Worm (Caenorhabditis elegans) whole organism, L1 larva: Measurements from ENCODE around the gene ddx-19.

Experiments used
- C04F5.9 ChIP-seq: sonication (generic microtip); optimal IDR thresholded peaks from 2 replicates; lab custom pipeline; 2016; ENCODE audit warnings: missing genetic modification characterization, missing compliant biosample characterization
- C34B4.2 ChIP-seq: sonication (generic microtip); optimal IDR thresholded peaks from 2 replicates; lab custom pipeline; 2017; ENCODE audit warnings: mild to moderate bottlenecking, missing genetic modification characterization, missing compliant biosample characterization
- F16B12.6 ChIP-seq: fragments of 150-350 bp; optimal IDR thresholded peaks from 2 replicates; lab custom pipeline; 2014; ENCODE audit warnings: missing biosample characterization, missing genetic modification characterization
- aha-1 ChIP-seq: fragments of 150-350 bp; optimal IDR thresholded peaks from 2 replicates; lab custom pipeline; 2014; ENCODE audit warnings: missing biosample characterization, missing genetic modification characterization
- alr-1 ChIP-seq: fragments of 200-800 bp; sonication (Bioruptor generic); optimal IDR thresholded peaks from 2 replicates; lab custom pipeline; 2018; ENCODE audit warnings: borderline replicate concordance, mild to moderate bottlenecking, missing genetic modification characterization, missing compliant biosample characterization
- aly-2 ChIP-seq: fragments of 150-350 bp; optimal IDR thresholded peaks from 2 replicates; lab custom pipeline; 2014; ENCODE audit warnings: missing biosample characterization, missing genetic modification characterization
- blmp-1 ChIP-seq: fragments of 150-350 bp; optimal IDR thresholded peaks from 2 replicates; lab custom pipeline; 2014; ENCODE audit warnings: missing biosample characterization, missing genetic modification characterization
- ceh-82 ChIP-seq, 3 experiments: fragments of 150-350 bp in 1 of 3; sonication (generic microtip) in 2 of 3; optimal IDR thresholded peaks; 2 replicates each; lab custom pipeline; 2014 to 2017; ENCODE audit warnings: missing biosample characterization in 3 of 3, missing genetic modification characterization in 3 of 3
- ceh-88 ChIP-seq: fragments of 200-800 bp; sonication (Bioruptor generic); IDR thresholded peaks from 2 replicates; pipeline ENCODE4 v1.3.6; 2022; ENCODE audit warnings: missing genetic modification characterization, missing compliant biosample characterization
- ceh-90 ChIP-seq: sonication (generic microtip); optimal IDR thresholded peaks from 2 replicates; lab custom pipeline; 2016; ENCODE audit warnings: missing genetic modification characterization, missing compliant biosample characterization
- dpl-1 ChIP-seq, 3 experiments: fragments of 150-350 bp in 2 of 3; sonication (generic microtip) in 1 of 3; optimal IDR thresholded peaks; 2 replicates each; lab custom pipeline; 2014 to 2017; ENCODE audit warnings: missing biosample characterization in 3 of 3, missing genetic modification characterization in 3 of 3, missing genetic modification reagents in 3 of 3
- efl-1 ChIP-seq, 4 experiments: fragments of 150-350 bp; optimal IDR thresholded peaks in 3 of 4; peaks in 1 of 4; 1 replicate in 1 of 4; 2 replicates in 3 of 4; lab custom pipeline; 2014; ENCODE audit warnings: missing biosample characterization in 2 of 4, missing genetic modification characterization in 2 of 4, missing genetic modification reagents in 2 of 4
- efl-3 ChIP-seq: fragments of 200-800 bp; sonication (Bioruptor generic); optimal IDR thresholded peaks from 2 replicates; lab custom pipeline; 2018; ENCODE audit warnings: mild to moderate bottlenecking, missing genetic modification characterization, missing compliant biosample characterization
- egl-13 ChIP-seq: sonication (generic microtip); optimal IDR thresholded peaks from 2 replicates; lab custom pipeline; 2016; ENCODE audit warnings: missing genotype, missing genetic modification reagents, missing genetic modification characterization, missing compliant biosample characterization
- elt-3 ChIP-seq, 6 experiments: fragments of 150-350 bp in 1 of 6; sonication (generic microtip); optimal IDR thresholded peaks; 2 replicates each; lab custom pipeline; 2017 to 2018; ENCODE audit warnings: missing biosample characterization in 6 of 6, missing genetic modification characterization in 6 of 6, inconsistent platforms in 1 of 6
- ets-5 ChIP-seq: fragments of 200-800 bp; sonication (Bioruptor generic); IDR thresholded peaks from 2 replicates; pipeline ENCODE4 v1.3.6; 2022; ENCODE audit warnings: missing genetic modification characterization, missing compliant biosample characterization
- fkh-10 ChIP-seq: sonication (generic microtip); optimal IDR thresholded peaks from 2 replicates; lab custom pipeline; 2017; ENCODE audit warnings: missing biosample characterization, missing genetic modification reagents, missing genetic modification characterization
- fkh-8 ChIP-seq: sonication (generic microtip); optimal IDR thresholded peaks from 2 replicates; lab custom pipeline; 2016; ENCODE audit warnings: mild to moderate bottlenecking, missing genetic modification characterization, missing compliant biosample characterization
- fos-1 ChIP-seq: fragments of 150-350 bp; optimal IDR thresholded peaks from 2 replicates; lab custom pipeline; 2014; ENCODE audit warnings: missing biosample characterization, missing genetic modification characterization
- hlh-17 ChIP-seq: fragments of 200-800 bp; sonication (Bioruptor generic); optimal IDR thresholded peaks from 2 replicates; lab custom pipeline; 2018; ENCODE audit warnings: missing genetic modification characterization, mild to moderate bottlenecking, missing compliant biosample characterization, moderate library complexity, borderline replicate concordance
- hpl-2 ChIP-seq: fragments of 150-350 bp; optimal IDR thresholded peaks from 2 replicates; lab custom pipeline; 2014; ENCODE audit warnings: missing biosample characterization, missing genetic modification reagents, missing genetic modification characterization
- irx-1 ChIP-seq: sonication (generic microtip); optimal IDR thresholded peaks from 2 replicates; lab custom pipeline; 2016; ENCODE audit warnings: missing genetic modification characterization, missing compliant biosample characterization
- lin-13 ChIP-seq: fragments of 150-350 bp; optimal IDR thresholded peaks from 2 replicates; lab custom pipeline; 2014; ENCODE audit warnings: missing biosample characterization, missing genetic modification reagents, missing genetic modification characterization
- lin-14 ChIP-seq: fragments of 200-800 bp; sonication (Bioruptor generic); optimal IDR thresholded peaks from 2 replicates; lab custom pipeline; 2018; ENCODE audit warnings: mild to moderate bottlenecking, missing genetic modification characterization, moderate library complexity, missing compliant biosample characterization
- lin-15B ChIP-seq: fragments of 150-350 bp; sonication (generic microtip); optimal IDR thresholded peaks from 3 replicates; lab custom pipeline; 2014; ENCODE audit warnings: missing biosample characterization, missing genetic modification characterization
- lin-35 ChIP-seq, 2 experiments: fragments of 150-350 bp; optimal IDR thresholded peaks; 2 replicates each; lab custom pipeline; 2014; ENCODE audit warnings: missing biosample characterization in 2 of 2, missing genetic modification characterization in 2 of 2, missing genetic modification reagents in 2 of 2
- lsy-2 ChIP-seq, 2 experiments: fragments of 150-350 bp; optimal IDR thresholded peaks; 2 replicates each; lab custom pipeline; 2014; ENCODE audit warnings: missing biosample characterization in 2 of 2, missing genetic modification characterization in 2 of 2
- mdl-1 ChIP-seq, 2 experiments: fragments of 150-350 bp; optimal IDR thresholded peaks; 2 replicates each; lab custom pipeline; 2014 to 2017; ENCODE audit warnings: missing biosample characterization in 2 of 2, missing genetic modification characterization in 2 of 2, inconsistent platforms in 1 of 2
- mep-1 ChIP-seq: fragments of 150-350 bp; optimal IDR thresholded peaks from 2 replicates; lab custom pipeline; 2014; ENCODE audit warnings: missing biosample characterization, missing genetic modification characterization
- nhr-11 ChIP-seq: fragments of 150-350 bp; optimal IDR thresholded peaks from 2 replicates; lab custom pipeline; 2014; ENCODE audit warnings: missing biosample characterization, missing genetic modification characterization
- nhr-12 ChIP-seq: sonication (generic microtip); optimal IDR thresholded peaks from 2 replicates; lab custom pipeline; 2017; ENCODE audit warnings: missing biosample characterization, missing genetic modification characterization
- nhr-28 ChIP-seq: fragments of 150-350 bp; optimal IDR thresholded peaks from 2 replicates; lab custom pipeline; 2014; ENCODE audit warnings: missing biosample characterization, missing genetic modification characterization
- nhr-77 ChIP-seq: fragments of 150-350 bp; optimal IDR thresholded peaks from 2 replicates; lab custom pipeline; 2014; ENCODE audit warnings: missing biosample characterization, missing genetic modification characterization
- pqm-1 ChIP-seq: sonication (generic microtip); optimal IDR thresholded peaks from 3 replicates; lab custom pipeline; 2017; ENCODE audit warnings: missing biosample characterization, missing genetic modification characterization
- snpc-4 ChIP-seq: fragments of 150-350 bp; optimal IDR thresholded peaks from 2 replicates; lab custom pipeline; 2014; ENCODE audit warnings: missing biosample characterization, missing genetic modification characterization
- swsn-7 ChIP-seq: sonication (generic microtip); optimal IDR thresholded peaks from 2 replicates; lab custom pipeline; 2016; ENCODE audit warnings: missing genetic modification characterization, missing compliant biosample characterization
- unc-86 ChIP-seq: sonication (generic microtip); optimal IDR thresholded peaks from 2 replicates; lab custom pipeline; 2016; ENCODE audit warnings: missing genetic modification characterization, missing compliant biosample characterization
- unc-98 ChIP-seq: fragments of 200-800 bp; sonication (Bioruptor generic); IDR thresholded peaks from 2 replicates; pipeline ENCODE4 v1.3.6; 2022; ENCODE audit warnings: missing genetic modification characterization, missing compliant biosample characterization
- zip-4 ChIP-seq: fragments of 200-800 bp; sonication (Bioruptor generic); optimal IDR thresholded peaks from 2 replicates; lab custom pipeline; 2018; ENCODE audit warnings: mild to moderate bottlenecking, missing genetic modification characterization, moderate library complexity, missing compliant biosample characterization

ddx-19 gene

DNA sequence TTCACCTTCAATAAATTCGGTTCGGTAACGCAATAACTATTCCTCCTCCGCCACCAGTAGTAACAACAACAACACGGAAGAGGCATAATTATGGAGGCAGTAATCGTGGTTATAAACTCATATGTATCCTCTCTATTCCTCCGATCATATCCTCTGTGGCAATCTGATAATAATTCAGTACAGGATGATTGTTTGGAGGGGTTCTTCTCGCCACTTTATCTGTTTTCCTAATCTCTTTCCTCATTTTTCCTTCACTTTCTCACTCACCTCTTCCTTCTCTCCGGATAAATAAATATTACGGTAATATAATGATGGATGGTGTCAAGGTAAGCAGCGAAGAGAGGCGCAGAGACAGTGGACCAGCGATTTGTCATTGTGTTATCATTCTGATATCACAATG lies 5.8 kb downstream of the ddx-19 start:
- TF ChIP-seq snpc-4, result no peak
- no peak for TF ChIP-seq lin-13 (GFP tag; lab: Kevin White, UChicago)
- no peak for TF ChIP-seq egl-13 (tag; lab: Kevin White, UChicago)
- TF ChIP-seq pqm-1 (tag; lab: Kevin White, UChicago), result no peak
- no peak for TF ChIP-seq lin-14 (GFP tag; lab: Kevin White, UChicago)
- no peak for TF ChIP-seq hlh-17
- no peak for TF ChIP-seq fos-1 (tag; lab: Kevin White, UChicago)
- TF ChIP-seq mep-1 (tag; lab: Kevin White, UChicago), result no peak
- no peak for TF ChIP-seq unc-98
- no peak for TF ChIP-seq fkh-10
- TF ChIP-seq nhr-12 (tag; lab: Kevin White, UChicago), result no peak
- peak; percentile 47 for TF ChIP-seq blmp-1 (tag; lab: Kevin White, UChicago)
- TF ChIP-seq elt-3 (tag; optimal IDR thresholded peaks at IDR 0.05; lab: Kevin White, UChicago), result peak in 1 of 6 experiments; percentile 30

DNA sequence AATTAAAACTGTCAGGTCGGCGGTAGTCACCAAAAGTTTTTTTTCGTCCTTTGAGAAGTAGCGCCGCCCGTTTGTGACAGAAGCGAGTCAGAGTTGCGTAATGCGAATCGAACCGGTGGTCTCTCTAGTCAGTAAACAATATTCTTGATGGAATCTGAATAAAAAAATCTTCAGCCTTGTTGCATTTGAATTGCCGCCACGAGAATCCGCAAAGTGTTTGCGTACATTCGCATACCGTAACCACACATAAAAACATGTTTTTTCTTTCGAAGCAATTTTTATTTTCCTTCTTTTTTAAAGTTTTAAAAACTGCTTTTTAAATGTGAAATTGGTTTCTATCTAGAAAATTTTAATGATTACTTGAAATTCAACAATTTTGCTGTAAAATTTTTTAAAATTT lies 6.3 kb downstream of the ddx-19 start:
- TF ChIP-seq lsy-2 (tag; optimal IDR thresholded peaks at IDR 0.05; lab: Kevin White, UChicago) (peak in 1 of 2 experiments; percentile 76), dpl-1 (GFP tag; optimal IDR thresholded peaks at IDR 0.05; lab: Kevin White, UChicago) (peak in 2 of 3 experiments; percentile 32 to 45), fkh-10 (no peak), lin-35 (GFP tag; optimal IDR thresholded peaks at IDR 0.05; lab: Kevin White, UChicago) (peak in 1 of 2 experiments; percentile 41), lin-15B (no peak), hpl-2 (GFP tag; lab: Kevin White, UChicago) (no peak), snpc-4 (no peak), ceh-88 (GFP tag; lab: Robert Waterston, UW) (no peak), ceh-90 (tag; lab: Kevin White, UChicago) (no peak), C04F5.9 (no peak), aly-2 (tag; lab: Kevin White, UChicago) (no peak), ceh-82 (tag; optimal IDR thresholded peaks at IDR 0.05; lab: Kevin White, UChicago) (no peak), nhr-28 (tag; lab: Kevin White, UChicago) (no peak), irx-1 (no peak), swsn-7 (no peak), efl-1 (optimal IDR thresholded peaks at IDR 0.05; lab: Kevin White, UChicago) (peak in 1 of 2 experiments; percentile 17), efl-1 (GFP tag; optimal IDR thresholded peaks at IDR 0.05 in 1 of 2; lab: Kevin White, UChicago) (peak; percentile 51 to 72)

ce11 chrII:8891606-8892005 lies 6.9 kb downstream of the ddx-19 start:
- TF ChIP-seq efl-3, result no peak
- no peak for TF ChIP-seq C34B4.2 (tag; lab: Kevin White, UChicago)
- peak; percentile 44 for TF ChIP-seq fkh-8
- peak; percentile 33 for TF ChIP-seq nhr-77 (tag; lab: Kevin White, UChicago)
- no peak for TF ChIP-seq pqm-1 (tag; lab: Kevin White, UChicago)
- TF ChIP-seq lin-35 (GFP tag; optimal IDR thresholded peaks at IDR 0.05; lab: Kevin White, UChicago), result no peak
- TF ChIP-seq lin-13 (GFP tag; lab: Kevin White, UChicago), result no peak
- TF ChIP-seq C04F5.9, result no peak
- TF ChIP-seq lin-14 (GFP tag; lab: Kevin White, UChicago), result peak; percentile 61

DNA sequence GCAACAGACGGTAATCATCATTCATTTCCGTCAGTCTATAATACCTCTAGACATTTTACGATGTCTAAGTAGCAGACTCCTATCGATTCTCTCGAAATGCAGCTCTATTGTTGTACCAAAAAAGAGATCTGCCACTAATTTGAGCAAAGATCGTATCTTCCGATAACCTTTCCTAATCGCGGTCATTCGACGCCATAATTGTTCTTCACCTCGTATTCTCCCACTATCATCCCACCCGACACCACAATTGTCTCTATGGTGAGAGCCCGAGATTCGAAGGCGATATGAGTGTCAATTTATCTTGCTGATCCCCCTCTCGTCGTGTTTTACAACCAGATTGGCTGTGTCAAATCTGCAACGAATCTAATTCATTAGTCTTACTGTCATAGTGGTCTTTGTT lies 10.7 kb downstream of the ddx-19 start:
- TF ChIP-seq nhr-11, result no peak
- TF ChIP-seq alr-1, result no peak
- TF ChIP-seq aha-1 (tag; lab: Kevin White, UChicago), result no peak
- no peak for TF ChIP-seq mdl-1 (tag; optimal IDR thresholded peaks at IDR 0.05; lab: Kevin White, UChicago)

DNA sequence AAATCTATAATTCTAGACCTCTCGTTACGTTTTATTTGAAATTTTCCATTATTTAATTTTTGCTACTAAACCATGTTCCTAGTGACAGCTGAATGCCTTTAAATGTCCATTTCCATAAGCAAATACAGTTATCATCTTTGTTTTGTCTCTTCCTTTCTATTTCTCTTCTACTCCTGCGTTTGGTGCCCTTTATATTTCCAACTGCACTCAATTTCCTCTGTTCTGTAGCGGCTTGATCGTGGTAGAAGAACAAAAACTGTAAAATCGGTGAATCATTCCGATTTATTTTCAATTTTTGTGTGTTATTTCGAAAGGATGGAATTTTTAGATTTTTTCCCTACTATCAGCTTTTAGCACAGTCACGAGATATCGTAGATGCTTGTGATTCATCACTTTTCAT lies 11.2 kb downstream of the ddx-19 start:
- no peak for TF ChIP-seq zip-4 (GFP tag; lab: Kevin White, UChicago)
- no peak for TF ChIP-seq hpl-2 (GFP tag; lab: Kevin White, UChicago)
- TF ChIP-seq elt-3 (tag; optimal IDR thresholded peaks at IDR 0.05; lab: Kevin White, UChicago), result no peak
- no peak for TF ChIP-seq F16B12.6
- no peak for TF ChIP-seq ets-5 (GFP tag; lab: Robert Waterston, UW)
- no peak for TF ChIP-seq fkh-10
- no peak for TF ChIP-seq unc-86 (tag; lab: Kevin White, UChicago)
- TF ChIP-seq unc-98, result no peak
